Worm (Caenorhabditis elegans): ENCODE measurements around the gene srx-101.

srx-101 gene

DNA sequence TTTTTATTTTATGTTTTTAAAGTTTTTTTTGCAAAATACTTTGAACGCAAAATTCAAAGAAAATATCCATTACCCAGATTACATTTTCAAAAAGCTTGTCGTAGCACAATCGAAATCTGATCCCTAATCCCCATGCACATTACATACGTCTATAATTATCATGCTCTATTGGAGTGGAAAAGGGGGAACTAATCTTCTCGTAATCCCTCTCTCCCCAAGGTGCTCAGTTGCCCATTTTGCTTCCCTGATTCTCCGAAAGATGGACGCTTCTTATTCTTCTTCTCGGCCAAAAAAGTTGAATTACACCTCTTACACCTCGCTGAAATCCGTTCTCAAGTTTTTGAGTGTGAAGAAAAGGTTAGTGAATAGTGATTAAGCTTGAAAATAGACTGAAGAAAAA is 20.5 kb upstream of the srx-101 start, which contains the start of gene fbxc-53:
Gene fbxc-53, plus strand, starts transcription at position 245 of the 400 bp plus-strand sequence.
- no peak for TF ChIP-seq nhr-237 (tag; optimal IDR thresholded peaks at IDR 0.05)
- no peak for TF ChIP-seq fos-1 (tag; optimal IDR thresholded peaks at IDR 0.05)
- TF ChIP-seq fkh-2 (tag; optimal IDR thresholded peaks at IDR 0.05): no peak
- TF ChIP-seq nhr-11 (tag; optimal IDR thresholded peaks at IDR 0.05): no peak

DNA sequence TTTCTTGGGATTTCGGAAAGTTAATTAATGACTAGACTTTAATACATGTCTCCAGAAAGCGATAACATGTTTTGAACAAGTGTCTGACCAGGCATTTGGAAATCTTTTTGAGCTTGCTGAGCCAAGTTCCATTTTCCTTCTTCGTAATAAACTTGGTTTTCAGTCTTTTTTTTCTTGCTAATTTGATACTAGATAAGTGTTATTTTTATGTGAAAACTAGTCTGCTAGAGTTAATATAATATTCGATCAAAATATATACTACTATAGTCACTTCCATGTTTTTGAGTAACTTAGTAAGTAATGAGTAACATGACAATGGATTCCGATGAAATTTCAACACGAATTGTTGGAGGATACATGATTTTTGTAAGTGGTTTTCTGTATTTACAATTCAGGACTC is 18.7 kb upstream of the srx-101 start, which contains the start of gene srx-110:
Gene srx-110, plus strand, starts transcription at position 301 of the 400 bp plus-strand sequence.
- TF ChIP-seq nfya-1 (tag; optimal IDR thresholded peaks at IDR 0.05; ENCODE audit: insufficient read depth): no peak
- TF ChIP-seq nhr-25 (tag; optimal IDR thresholded peaks at IDR 0.05): no peak
- no peak for TF ChIP-seq elt-1 (tag; optimal IDR thresholded peaks at IDR 0.05)
- no peak for TF ChIP-seq daf-12 (tag; optimal IDR thresholded peaks at IDR 0.05)
- no peak for TF ChIP-seq fkh-10 (GFP tag; optimal IDR thresholded peaks at IDR 0.05)
- TF ChIP-seq lin-39 (tag; optimal IDR thresholded peaks at IDR 0.05): no peak
- no peak for TF ChIP-seq ceh-82 (tag; optimal IDR thresholded peaks at IDR 0.05)
- TF ChIP-seq nhr-43 (tag; optimal IDR thresholded peaks at IDR 0.05; ENCODE audit: poor library complexity, severe bottlenecking): no peak
- no peak for TF ChIP-seq lin-15B (tag; optimal IDR thresholded peaks at IDR 0.05)
- no peak for TF ChIP-seq tbx-2 (tag; optimal IDR thresholded peaks at IDR 0.05)
- no peak for TF ChIP-seq elt-3 (tag; optimal IDR thresholded peaks at IDR 0.05)
- no peak for TF ChIP-seq snpc-4 (tag; optimal IDR thresholded peaks at IDR 0.05)
- TF ChIP-seq eor-1 (tag; optimal IDR thresholded peaks at IDR 0.05): no peak

DNA sequence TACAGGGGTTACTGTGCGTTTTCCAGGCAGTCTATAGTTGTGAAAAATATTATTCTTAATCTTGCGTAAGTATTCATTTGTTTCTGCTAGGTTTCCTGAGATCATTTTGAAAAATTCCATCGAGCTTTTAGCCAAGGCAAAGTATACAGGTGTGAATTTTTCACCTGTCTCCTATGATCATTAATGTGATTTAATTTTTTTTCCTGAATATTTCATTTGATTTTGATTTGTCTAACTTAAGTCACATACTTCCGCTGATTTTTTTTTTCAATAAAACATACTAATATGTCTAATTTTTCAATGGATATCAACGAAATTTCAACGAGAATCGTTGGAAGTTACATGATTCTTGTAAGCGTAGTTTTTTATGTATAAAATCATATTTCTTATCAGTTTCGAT is 14.8 kb upstream of the srx-101 start, which contains the start of gene srx-108:
Gene srx-108, plus strand, starts transcription at position 301 of the 400 bp plus-strand sequence.
- TF ChIP-seq nhr-237 (tag; optimal IDR thresholded peaks at IDR 0.05) (no peak), ama-1 (optimal IDR thresholded peaks at IDR 0.05) (no peak), tbx-2 (tag; optimal IDR thresholded peaks at IDR 0.05) (no peak), ceh-9 (tag; optimal IDR thresholded peaks at IDR 0.05) (no peak), ceh-82 (tag; optimal IDR thresholded peaks at IDR 0.05) (no peak), ceh-16 (tag; optimal IDR thresholded peaks at IDR 0.05) (no peak), nhr-67 (tag; optimal IDR thresholded peaks at IDR 0.05) (no peak), pha-4 (tag; optimal IDR thresholded peaks at IDR 0.05) (no peak)

DNA sequence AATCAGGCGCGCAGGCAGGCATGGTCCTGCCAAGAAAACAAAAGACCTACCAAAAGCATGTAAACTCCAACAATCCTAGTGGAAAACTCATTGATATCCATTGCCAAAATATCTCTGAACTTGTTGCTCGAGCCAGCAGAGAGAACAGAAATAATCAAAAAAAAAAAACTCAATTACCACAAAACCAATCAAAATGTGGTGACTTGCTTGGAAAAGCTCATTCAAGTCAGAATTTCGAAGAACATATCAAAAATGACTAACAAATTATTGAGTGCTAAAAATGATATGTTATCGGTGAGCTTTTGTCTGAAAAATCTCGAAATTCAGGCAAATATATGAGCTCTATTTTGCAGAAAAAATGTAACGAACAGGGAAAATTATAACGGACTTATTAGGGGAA is 10.8 kb upstream of the srx-101 start, which contains the start of gene srx-105:
Gene srx-105, minus strand, starts transcription at position 101 of the 400 bp plus-strand sequence.
- TF ChIP-seq lin-39 (tag; optimal IDR thresholded peaks at IDR 0.05): no peak
- no peak for TF ChIP-seq lsy-12 (tag; optimal IDR thresholded peaks at IDR 0.05)
- TF ChIP-seq pha-4 (tag; optimal IDR thresholded peaks at IDR 0.05): no peak

DNA sequence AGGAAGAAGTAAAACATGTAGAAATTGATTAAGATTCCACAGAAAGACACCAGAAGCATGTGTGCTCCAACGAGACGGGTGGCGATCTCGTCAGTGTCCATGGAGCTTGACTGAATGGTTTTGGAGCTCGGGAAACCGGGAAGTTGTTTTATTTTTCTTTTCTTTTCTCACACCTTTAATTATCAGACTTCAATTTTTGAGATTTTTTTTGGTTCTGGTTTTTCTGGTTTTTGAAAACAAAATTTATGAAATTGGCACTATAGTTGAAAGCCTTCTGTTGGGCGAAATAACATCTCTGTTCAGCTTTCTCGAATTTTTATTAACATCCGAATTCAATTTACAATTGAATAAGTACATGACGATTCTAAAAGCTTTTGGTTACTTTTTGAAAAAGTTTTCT is 9.0 kb upstream of the srx-101 start, which contains the start of gene srx-104:
Gene srx-104, minus strand, starts transcription at position 101 of the 400 bp plus-strand sequence.
- TF ChIP-seq elt-1 (tag; optimal IDR thresholded peaks at IDR 0.05): no peak
- TF ChIP-seq fkh-10 (GFP tag; optimal IDR thresholded peaks at IDR 0.05): no peak
- TF ChIP-seq nhr-12 (tag; optimal IDR thresholded peaks at IDR 0.05): no peak
- no peak for TF ChIP-seq ceh-82 (tag; optimal IDR thresholded peaks at IDR 0.05)
- TF ChIP-seq ztf-4 (tag; optimal IDR thresholded peaks at IDR 0.05): no peak
- TF ChIP-seq nhr-237 (tag; optimal IDR thresholded peaks at IDR 0.05): no peak
- no peak for TF ChIP-seq sea-2 (GFP tag; optimal IDR thresholded peaks at IDR 0.05)
- TF ChIP-seq elt-3 (tag; optimal IDR thresholded peaks at IDR 0.05): no peak
- no peak for TF ChIP-seq skn-1 (tag; optimal IDR thresholded peaks at IDR 0.05)
- no peak for TF ChIP-seq lin-15B (tag; optimal IDR thresholded peaks at IDR 0.05)
- no peak for TF ChIP-seq pha-4 (tag; optimal IDR thresholded peaks at IDR 0.05)
- no peak for TF ChIP-seq elt-2 (tag; optimal IDR thresholded peaks at IDR 0.05)
- TF ChIP-seq hmg-11 (tag; optimal IDR thresholded peaks at IDR 0.05): no peak
- TF ChIP-seq egl-5 (tag; optimal IDR thresholded peaks at IDR 0.05): no peak
- TF ChIP-seq pqm-1 (tag; optimal IDR thresholded peaks at IDR 0.05): no peak
- TF ChIP-seq R02D3.7 (tag; optimal IDR thresholded peaks at IDR 0.05): no peak
- no peak for TF ChIP-seq ceh-9 (tag; optimal IDR thresholded peaks at IDR 0.05)
- TF ChIP-seq nhr-28 (tag; optimal IDR thresholded peaks at IDR 0.05): no peak
- TF ChIP-seq daf-12 (tag; optimal IDR thresholded peaks at IDR 0.05): no peak
- no peak for TF ChIP-seq fkh-2 (tag; optimal IDR thresholded peaks at IDR 0.05)

DNA sequence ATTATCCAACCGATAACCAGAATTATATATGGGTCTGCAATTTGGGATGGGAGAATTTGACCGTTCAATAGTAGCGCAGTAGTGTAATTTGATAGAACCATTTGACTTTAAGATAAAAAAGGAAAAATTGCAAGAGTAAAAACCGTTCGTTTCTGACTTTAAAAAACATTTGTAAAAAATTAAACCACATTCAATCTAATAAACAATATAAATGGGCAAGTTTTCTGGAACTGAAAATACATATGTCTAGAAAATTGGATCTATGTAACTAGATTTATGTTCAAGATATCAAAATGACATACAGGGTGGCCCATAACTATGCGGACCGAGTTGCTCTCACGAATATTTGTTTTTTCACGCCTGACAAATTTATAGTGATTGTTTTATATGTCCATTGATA is 4.1 kb upstream of the srx-101 start, which contains the start of gene srx-102:
Gene srx-102, minus strand, starts transcription at position 101 of the 400 bp plus-strand sequence.
- no peak for TF ChIP-seq hmg-11 (tag; optimal IDR thresholded peaks at IDR 0.05)
- no peak for TF ChIP-seq zag-1 (tag; optimal IDR thresholded peaks at IDR 0.05)
- no peak for TF ChIP-seq nhr-12 (tag; optimal IDR thresholded peaks at IDR 0.05)
- no peak for TF ChIP-seq pqm-1 (tag; optimal IDR thresholded peaks at IDR 0.05)
- TF ChIP-seq nhr-237 (tag; optimal IDR thresholded peaks at IDR 0.05): no peak
- no peak for TF ChIP-seq ceh-16 (tag; optimal IDR thresholded peaks at IDR 0.05)
- no peak for TF ChIP-seq sea-2 (GFP tag; optimal IDR thresholded peaks at IDR 0.05)
- TF ChIP-seq skn-1 (tag; optimal IDR thresholded peaks at IDR 0.05): no peak
- no peak for TF ChIP-seq egl-27 (tag; optimal IDR thresholded peaks at IDR 0.05)
- TF ChIP-seq mdl-1 (tag; optimal IDR thresholded peaks at IDR 0.05): no peak
- TF ChIP-seq egl-5 (tag; optimal IDR thresholded peaks at IDR 0.05): no peak
- TF ChIP-seq lin-15B (tag; optimal IDR thresholded peaks at IDR 0.05): no peak
- TF ChIP-seq elt-1 (tag; optimal IDR thresholded peaks at IDR 0.05): no peak
- TF ChIP-seq nhr-77 (tag; optimal IDR thresholded peaks at IDR 0.05): no peak
- no peak for TF ChIP-seq lsy-12 (tag; optimal IDR thresholded peaks at IDR 0.05)

Measured in whole organism, L3 larva.